Fruit fly (Drosophila melanogaster): ENCODE data around the gene CG11381.

DNA sequence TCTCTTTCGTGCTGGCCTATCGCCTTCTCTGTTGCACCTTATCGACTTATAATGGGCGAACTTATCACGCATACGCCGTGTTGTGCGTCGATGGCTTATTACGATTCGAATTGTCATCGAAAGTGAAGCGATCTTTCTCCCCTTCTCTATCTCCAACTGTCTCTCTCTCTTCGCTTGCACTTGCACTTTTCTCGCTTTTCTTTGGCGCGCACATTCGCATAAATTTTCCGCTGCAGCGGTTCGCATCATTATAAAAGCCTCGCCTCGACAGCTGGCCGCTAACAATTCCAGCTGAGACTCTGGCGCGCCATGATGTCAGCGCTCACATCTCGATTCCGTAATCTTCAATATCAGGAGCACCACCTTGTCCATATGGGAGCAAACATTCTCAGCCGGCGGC lies 4.3 kb upstream of the CG11381 start, which contains the start of gene CG14625:
- TF ChIP-seq CTCF (optimal IDR thresholded peaks at IDR 0.05), result no peak
- no peak for TF ChIP-seq CG8478 (optimal IDR thresholded peaks at IDR 0.05)
